Worm (Caenorhabditis elegans) whole organism, L1 larva: Measurements from ENCODE around the gene fbxb-58.

Source experiments
- C34B4.2 ChIP-seq: sonication (generic microtip); optimal IDR thresholded peaks from 2 replicates; lab custom pipeline; 2017; ENCODE audit warnings: mild to moderate bottlenecking, missing genetic modification characterization, missing compliant biosample characterization
- Y116A8C.19 ChIP-seq: sonication (generic microtip); optimal IDR thresholded peaks from 2 replicates; lab custom pipeline; 2016; ENCODE audit warnings: missing compliant biosample characterization, missing genetic modification characterization, borderline replicate concordance
- ceh-63 ChIP-seq: fragments of 200-800 bp; sonication (Bioruptor generic); optimal IDR thresholded peaks from 2 replicates; lab custom pipeline; 2018; ENCODE audit warnings: mild to moderate bottlenecking, missing genetic modification characterization, missing compliant biosample characterization
- dsc-1 ChIP-seq: sonication (generic microtip); optimal IDR thresholded peaks from 2 replicates; lab custom pipeline; 2016; ENCODE audit warnings: mild to moderate bottlenecking, missing genetic modification characterization, missing compliant biosample characterization
- efl-1 ChIP-seq, 4 experiments: fragments of 150-350 bp; optimal IDR thresholded peaks in 3 of 4; peaks in 1 of 4; 1 replicate in 1 of 4; 2 replicates in 3 of 4; lab custom pipeline; 2014; ENCODE audit warnings: missing biosample characterization in 2 of 4, missing genetic modification characterization in 2 of 4, missing genetic modification reagents in 2 of 4
- hlh-17 ChIP-seq: fragments of 200-800 bp; sonication (Bioruptor generic); optimal IDR thresholded peaks from 2 replicates; lab custom pipeline; 2018; ENCODE audit warnings: missing genetic modification characterization, mild to moderate bottlenecking, missing compliant biosample characterization, moderate library complexity, borderline replicate concordance
- jun-1 ChIP-seq: fragments of 150-350 bp; optimal IDR thresholded peaks from 2 replicates; lab custom pipeline; 2014; ENCODE audit warnings: missing biosample characterization, missing genetic modification reagents, missing genetic modification characterization
- lin-39 ChIP-seq: fragments of 150-350 bp; optimal IDR thresholded peaks from 2 replicates; lab custom pipeline; 2014; ENCODE audit warnings: missing biosample characterization, missing genetic modification reagents, missing genetic modification characterization
- mef-2 ChIP-seq: fragments of 150-350 bp; optimal IDR thresholded peaks from 2 replicates; lab custom pipeline; 2014; ENCODE audit warnings: missing biosample characterization, missing genetic modification characterization
- nhr-71 ChIP-seq: sonication (generic microtip); optimal IDR thresholded peaks from 2 replicates; lab custom pipeline; 2016; ENCODE audit warnings: mild to moderate bottlenecking, missing genetic modification characterization, moderate library complexity, missing compliant biosample characterization
- nhr-76 ChIP-seq: sonication (generic microtip); optimal IDR thresholded peaks from 2 replicates; lab custom pipeline; 2017; ENCODE audit warnings: missing biosample characterization, missing genetic modification characterization
- tbx-2 ChIP-seq: sonication (generic microtip); optimal IDR thresholded peaks from 2 replicates; lab custom pipeline; 2016; ENCODE audit warnings: missing genetic modification characterization, missing compliant biosample characterization
- xbp-1 ChIP-seq: sonication (generic microtip); optimal IDR thresholded peaks from 2 replicates; lab custom pipeline; 2016; ENCODE audit warnings: missing genetic modification characterization, missing compliant biosample characterization

Gene fbxb-58

DNA sequence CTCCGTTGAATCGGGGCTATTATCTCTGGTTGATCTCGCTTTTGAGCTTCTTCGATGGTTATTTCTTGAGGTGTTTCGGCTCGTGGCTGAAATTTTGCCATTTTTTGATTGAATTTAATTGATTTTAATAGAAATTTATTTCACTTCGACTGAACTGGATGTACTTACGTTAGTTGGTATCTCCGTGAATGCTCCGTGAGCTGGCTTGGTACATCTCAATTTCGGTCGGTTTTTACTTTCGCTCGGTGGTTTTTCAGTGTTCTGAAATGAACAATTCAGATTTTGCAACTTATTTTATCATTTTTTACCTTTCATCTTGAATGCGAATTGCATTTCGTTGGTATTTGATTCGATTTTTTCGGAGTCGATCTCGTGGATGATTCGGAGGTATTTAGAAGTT is 37.0 kb downstream of the fbxb-58 start, which contains the start of gene R09H3.2:
Gene R09H3.2, minus strand, starts transcription at position 101 of the 400 bp plus-strand sequence.
- TF ChIP-seq efl-1 (optimal IDR thresholded peaks at IDR 0.05; lab: Kevin White, UChicago) = no peak
- TF ChIP-seq efl-1 (GFP tag; optimal IDR thresholded peaks at IDR 0.05 in 1 of 2; lab: Kevin White, UChicago) = peak in 1 of 2 experiments; percentile 5
- TF ChIP-seq tbx-2 = no peak
- no peak for TF ChIP-seq dsc-1
- no peak for TF ChIP-seq mef-2 (tag; lab: Kevin White, UChicago)
- TF ChIP-seq Y116A8C.19 = no peak

DNA sequence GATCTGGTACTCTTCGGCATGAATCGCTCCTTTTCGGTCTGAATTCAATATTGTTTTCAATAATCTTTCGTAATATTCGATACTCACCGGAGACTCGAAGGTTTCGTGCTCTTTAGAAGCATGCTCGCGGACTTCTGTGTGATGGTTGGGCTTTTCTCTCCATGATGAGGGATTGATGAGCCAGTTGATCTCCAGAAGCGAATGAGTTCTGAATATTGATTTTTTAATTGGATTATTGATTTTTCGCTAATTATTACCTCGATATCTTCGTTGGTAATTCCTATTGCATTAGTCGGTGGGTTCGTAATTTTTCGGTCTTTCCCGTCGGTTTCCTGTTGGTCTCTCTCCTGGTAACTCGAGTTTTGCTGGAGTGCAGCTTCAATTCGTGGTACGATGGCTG is 39.1 kb downstream of the fbxb-58 start:
- no peak for TF ChIP-seq efl-1 (optimal IDR thresholded peaks at IDR 0.05; lab: Kevin White, UChicago)
- peak in 1 of 2 experiments; percentile 33 for TF ChIP-seq efl-1 (GFP tag; optimal IDR thresholded peaks at IDR 0.05 in 1 of 2; lab: Kevin White, UChicago)
- no peak for TF ChIP-seq xbp-1 (tag; lab: Kevin White, UChicago)

DNA sequence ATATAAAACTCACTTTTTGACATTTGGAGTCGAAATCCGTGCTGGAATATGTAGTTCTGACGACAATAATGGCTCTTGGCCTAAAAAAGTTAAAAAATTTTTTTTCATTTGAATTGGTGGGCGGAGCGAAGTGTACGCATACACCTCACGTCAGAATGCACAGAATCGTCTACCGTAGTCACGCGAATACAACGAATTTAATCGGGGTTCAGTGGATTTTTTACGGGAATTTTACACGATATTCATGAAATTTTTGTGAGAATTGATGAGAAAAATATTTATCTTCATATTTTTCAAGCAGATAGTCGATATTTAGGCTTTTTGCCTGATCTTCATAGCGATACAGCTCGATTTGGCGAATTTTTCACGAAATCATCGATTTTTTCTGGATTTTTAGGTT is 40.8 kb downstream of the fbxb-58 start, which contains the start of gene R09H3.3:
Gene R09H3.3, minus strand, starts transcription at position 101 of the 400 bp plus-strand sequence.
- TF ChIP-seq hlh-17 (GFP tag; lab: Kevin White, UChicago) (no peak), nhr-71 (tag; lab: Kevin White, UChicago) (no peak), jun-1 (tag; lab: Kevin White, UChicago) (no peak), efl-1 (optimal IDR thresholded peaks at IDR 0.05; lab: Kevin White, UChicago) (no peak), efl-1 (GFP tag; optimal IDR thresholded peaks at IDR 0.05 in 1 of 2; lab: Kevin White, UChicago) (peak in 1 of 2 experiments; percentile 29)

DNA sequence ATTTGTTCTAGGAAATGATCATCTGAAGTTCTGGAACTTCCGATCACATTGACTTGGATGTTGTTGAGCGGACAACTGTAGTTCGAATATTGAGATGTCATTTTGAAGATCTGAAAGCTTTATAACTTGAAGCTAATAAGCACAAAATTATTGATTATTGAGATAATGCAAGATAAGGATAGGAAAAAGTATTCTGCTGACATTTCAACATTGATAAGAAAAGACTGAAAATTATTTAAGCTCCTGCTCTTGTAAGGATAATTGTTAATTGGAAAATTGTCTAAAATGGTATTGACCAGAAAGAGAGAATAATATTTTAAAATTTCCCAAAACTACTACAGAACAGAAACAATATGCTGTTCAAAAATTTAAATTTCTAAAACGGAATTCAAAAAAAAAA is 46.1 kb downstream of the fbxb-58 start, which contains the start of gene tbx-31:
Gene tbx-31, minus strand, starts transcription at position 101 of the 400 bp plus-strand sequence.
- TF ChIP-seq nhr-71 (tag; lab: Kevin White, UChicago) = no peak

DNA sequence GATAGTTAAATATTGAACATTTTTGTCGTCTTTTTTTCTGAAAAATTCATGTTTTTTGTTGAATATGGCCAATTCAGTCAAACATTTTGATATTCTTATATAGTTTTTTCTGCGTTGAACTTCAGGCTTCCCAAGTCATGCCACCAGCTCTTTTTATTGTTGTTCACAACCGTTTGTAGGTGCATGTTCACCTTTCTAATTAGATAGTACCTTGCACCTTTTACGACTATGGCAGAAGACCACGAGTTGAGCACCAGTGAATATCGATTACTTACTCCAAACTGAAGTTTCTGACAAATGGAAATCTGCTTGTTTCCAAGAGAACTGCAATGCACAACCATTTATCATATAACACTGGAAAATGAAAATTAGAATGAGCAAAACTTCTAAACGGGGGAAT is 47.9 kb downstream of the fbxb-58 start:
- TF ChIP-seq C34B4.2 (tag; lab: Kevin White, UChicago) (no peak), efl-1 (optimal IDR thresholded peaks at IDR 0.05; lab: Kevin White, UChicago) (no peak), efl-1 (GFP tag; optimal IDR thresholded peaks at IDR 0.05 in 1 of 2; lab: Kevin White, UChicago) (peak in 1 of 2 experiments; percentile 66)

DNA sequence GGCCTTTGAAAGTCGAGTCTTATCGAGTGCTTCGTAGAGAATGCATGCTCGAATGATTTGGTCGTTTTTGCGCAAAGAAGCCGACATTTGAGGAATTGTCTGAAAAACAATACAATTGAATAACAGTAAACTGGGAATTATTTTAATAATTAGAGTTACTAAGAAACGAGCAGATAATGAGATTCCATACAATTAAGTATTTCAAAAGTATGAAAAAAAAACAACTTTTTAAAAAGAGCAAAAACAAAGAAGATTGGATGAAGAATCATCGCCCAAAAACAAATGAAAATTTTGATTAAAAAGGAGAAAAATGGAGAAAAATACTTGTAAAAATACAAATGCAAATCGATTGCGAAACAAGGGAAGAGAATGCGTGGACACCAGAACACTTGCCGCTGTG is 50.1 kb downstream of the fbxb-58 start, which contains the start of gene fbxa-170:
Gene fbxa-170, minus strand, starts transcription at position 101 of the 400 bp plus-strand sequence.
- no peak for TF ChIP-seq ceh-63 (GFP tag; lab: Kevin White, UChicago)
- TF ChIP-seq nhr-76 = no peak
- no peak for TF ChIP-seq tbx-2
- TF ChIP-seq jun-1 (tag; lab: Kevin White, UChicago) = no peak
- TF ChIP-seq lin-39 (tag; lab: Kevin White, UChicago) = no peak
